Fruit fly (Drosophila melanogaster) whole organism, embryonic: ENCODE measurements around the gene pes.
A peak's percentile ranks its signal among the peaks of the same experiment; 100 is the strongest.

Source experiments
- Abd-B ChIP-seq: fragments of 200-800 bp; sonication (Bioruptor generic); optimal IDR thresholded peaks from 2 replicates; lab custom pipeline; 2018; ENCODE audit warnings: missing biosample characterization, mild to moderate bottlenecking, missing genetic modification characterization, moderate library complexity
- BtbVII ChIP-seq: fragments of 200-800 bp; sonication (Bioruptor generic); optimal IDR thresholded peaks from 3 replicates; lab custom pipeline; 2017; ENCODE audit warnings: missing biosample characterization, mild to moderate bottlenecking, missing genetic modification characterization
- CG1024 ChIP-seq: fragments of 200-800 bp; sonication (Bioruptor generic); IDR thresholded peaks from 2 replicates; pipeline ENCODE4 v1.3.6; 2022; ENCODE audit warnings: missing biosample characterization, missing genetic modification characterization
- CG12769 ChIP-seq: fragments of 200-800 bp; sonication (Bioruptor generic); optimal IDR thresholded peaks from 2 replicates; lab custom pipeline; 2019; ENCODE audit warnings: missing biosample characterization, mild to moderate bottlenecking, missing genetic modification characterization, moderate library complexity
- CG13123 ChIP-seq: fragments of 200-800 bp; sonication (Bioruptor generic); optimal IDR thresholded peaks from 2 replicates; lab custom pipeline; 2016; ENCODE audit warnings: missing biosample characterization, missing genetic modification characterization
- CG13296 ChIP-seq: fragments of 200-800 bp; sonication (Bioruptor generic); optimal IDR thresholded peaks from 3 replicates; lab custom pipeline; 2018; ENCODE audit warnings: missing biosample characterization, mild to moderate bottlenecking, missing genetic modification characterization
- CG14441 ChIP-seq: fragments of 200-800 bp; sonication (Bioruptor generic); IDR thresholded peaks from 2 replicates; pipeline ENCODE4 v1.3.6; 2022; ENCODE audit warnings: missing biosample characterization, missing genetic modification characterization
- CG14860 ChIP-seq: fragments of 200-800 bp; sonication (Bioruptor generic); IDR thresholded peaks from 3 replicates; pipeline ENCODE4 v1.3.6; 2022; ENCODE audit warnings: missing biosample characterization, missing genetic modification characterization; ENCODE audit not compliant: partially characterized antibody
- CG14965 ChIP-seq: fragments of 200-800 bp; sonication (Bioruptor generic); optimal IDR thresholded peaks from 2 replicates; lab custom pipeline; 2016; ENCODE audit warnings: missing biosample characterization, missing genetic modification characterization, borderline replicate concordance
- CG17568 ChIP-seq: fragments of 200-800 bp; sonication (Bioruptor generic); optimal IDR thresholded peaks from 2 replicates; lab custom pipeline; 2018; ENCODE audit warnings: missing biosample characterization, mild to moderate bottlenecking, missing genetic modification characterization, moderate library complexity
- CG3065 ChIP-seq: fragments of 200-800 bp; sonication (Bioruptor generic); optimal IDR thresholded peaks from 2 replicates; lab custom pipeline; 2016; ENCODE audit warnings: missing biosample characterization, missing genetic modification characterization
- CG31365 ChIP-seq: fragments of 200-800 bp; sonication (Bioruptor generic); optimal IDR thresholded peaks from 2 replicates; lab custom pipeline; 2018; ENCODE audit warnings: missing biosample characterization, mild to moderate bottlenecking, missing genetic modification characterization
- CG32767 ChIP-seq: fragments of 200-800 bp; sonication (Bioruptor generic); IDR thresholded peaks from 2 replicates; pipeline ENCODE4 v1.3.6; 2022; ENCODE audit warnings: missing biosample characterization, missing genetic modification characterization
- CG42726 ChIP-seq: fragments of 200-800 bp; sonication (Bioruptor generic); IDR thresholded peaks from 2 replicates; pipeline ENCODE4 v1.3.6; 2022; ENCODE audit warnings: missing biosample characterization, missing genetic modification characterization; ENCODE audit not compliant: partially characterized antibody
- CG4854 ChIP-seq: fragments of 200-800 bp; sonication (Bioruptor generic); optimal IDR thresholded peaks from 2 replicates; lab custom pipeline; 2016; ENCODE audit warnings: missing biosample characterization, missing genetic modification characterization, inconsistent platforms
- CG6791 ChIP-seq: fragments of 200-800 bp; sonication (Bioruptor generic); IDR thresholded peaks from 3 replicates; pipeline ENCODE4 v1.3.6; 2022; ENCODE audit warnings: missing biosample characterization, missing genetic modification characterization; ENCODE audit not compliant: partially characterized antibody
- CG9437 ChIP-seq: fragments of 200-800 bp; sonication (Bioruptor generic); optimal IDR thresholded peaks from 2 replicates; lab custom pipeline; 2018; ENCODE audit warnings: missing biosample characterization, mild to moderate bottlenecking, missing genetic modification characterization
- CG9609 ChIP-seq: fragments of 200-800 bp; sonication (Bioruptor generic); optimal IDR thresholded peaks from 3 replicates; lab custom pipeline; 2016; ENCODE audit warnings: missing biosample characterization, missing genetic modification characterization
- CG9932 ChIP-seq: fragments of 200-800 bp; sonication (Bioruptor generic); IDR thresholded peaks from 2 replicates; pipeline ENCODE4 v1.3.6; 2022; ENCODE audit warnings: missing biosample characterization, missing genetic modification characterization
- CrebB ChIP-seq: fragments of 200-800 bp; sonication (Bioruptor generic); optimal IDR thresholded peaks from 3 replicates; lab custom pipeline; 2018; ENCODE audit warnings: missing biosample characterization, mild to moderate bottlenecking, missing genetic modification characterization
- Doc3 ChIP-seq: fragments of 200-800 bp; sonication (Bioruptor generic); IDR thresholded peaks from 3 replicates; pipeline ENCODE4 v1.3.6; 2022; ENCODE audit warnings: missing biosample characterization, missing genetic modification characterization; ENCODE audit not compliant: partially characterized antibody
- Eip74EF ChIP-seq, 2 experiments: fragments of 200-800 bp in 1 of 2; fragments of >200 bp in 1 of 2; sonication (Bioruptor generic) in 1 of 2; optimal IDR thresholded peaks; 2 replicates each; lab custom pipeline; 2017 to 2019; ENCODE audit warnings: missing biosample characterization in 2 of 2, missing genetic modification characterization in 2 of 2, mild to moderate bottlenecking in 1 of 2, moderate library complexity in 1 of 2
- HmgZ ChIP-seq: fragments of 200-800 bp; sonication (Bioruptor generic); optimal IDR thresholded peaks from 2 replicates; lab custom pipeline; 2018; ENCODE audit warnings: missing biosample characterization, mild to moderate bottlenecking, missing genetic modification characterization
- PHDP ChIP-seq: fragments of 200-800 bp; sonication (Bioruptor generic); optimal IDR thresholded peaks from 3 replicates; lab custom pipeline; 2018; ENCODE audit warnings: missing biosample characterization, mild to moderate bottlenecking, missing genetic modification characterization, moderate library complexity
- Spps ChIP-seq: fragments of 200-800 bp; sonication (Bioruptor generic); optimal IDR thresholded peaks from 2 replicates; lab custom pipeline; 2018; ENCODE audit warnings: missing biosample characterization, mild to moderate bottlenecking, missing genetic modification characterization
- Trl ChIP-seq, 3 experiments: fragments of >200 bp in 2 of 3; fragments of 200-800 bp in 1 of 3; sonication (Bioruptor generic) in 1 of 3; optimal IDR thresholded peaks; 2 replicates in 1 of 3; 3 replicates in 2 of 3; lab custom pipeline; 2016 to 2017; ENCODE audit warnings: missing biosample characterization in 1 of 3, missing genetic modification characterization in 1 of 3
- ab ChIP-seq: fragments of 200-800 bp; sonication (Bioruptor generic); optimal IDR thresholded peaks from 2 replicates; lab custom pipeline; 2016; ENCODE audit warnings: missing biosample characterization, missing genetic modification characterization
- abd-A ChIP-seq: fragments of 200-800 bp; sonication (Bioruptor generic); optimal IDR thresholded peaks from 3 replicates; lab custom pipeline; 2019; ENCODE audit warnings: missing biosample characterization, mild to moderate bottlenecking, missing genetic modification characterization, moderate library complexity
- dan ChIP-seq: fragments of 200-800 bp; sonication (Bioruptor generic); IDR thresholded peaks from 2 replicates; pipeline ENCODE4 v1.3.6; 2022; ENCODE audit warnings: missing biosample characterization, missing genetic modification characterization
- dmrt11E ChIP-seq: fragments of 200-800 bp; sonication (Bioruptor generic); optimal IDR thresholded peaks from 3 replicates; lab custom pipeline; 2018; ENCODE audit warnings: missing biosample characterization, mild to moderate bottlenecking, missing genetic modification characterization, moderate library complexity
- dpn ChIP-seq, 2 experiments: fragments of 200-800 bp; sonication (Bioruptor generic); optimal IDR thresholded peaks; 3 replicates each; lab custom pipeline; 2016; ENCODE audit warnings: missing biosample characterization in 2 of 2, missing genetic modification characterization in 2 of 2
- eve ChIP-seq, 2 experiments: fragments of >200 bp; optimal IDR thresholded peaks; 2 replicates each; lab custom pipeline; 2017; ENCODE audit warnings: missing biosample characterization in 2 of 2, missing genetic modification characterization in 2 of 2
- gcm ChIP-seq: fragments of 200-800 bp; sonication (Bioruptor generic); optimal IDR thresholded peaks from 2 replicates; lab custom pipeline; 2019; ENCODE audit warnings: missing biosample characterization, mild to moderate bottlenecking, missing genetic modification characterization, moderate library complexity
- grau ChIP-seq: fragments of 200-800 bp; optimal IDR thresholded peaks from 3 replicates; lab custom pipeline; 2019; ENCODE audit warnings: missing biosample characterization, mild to moderate bottlenecking, missing genetic modification characterization, moderate library complexity
- ind ChIP-seq: fragments of 200-800 bp; sonication (Bioruptor generic); optimal IDR thresholded peaks from 3 replicates; lab custom pipeline; 2016; ENCODE audit warnings: missing biosample characterization, missing genetic modification characterization
- inv ChIP-seq: fragments of 200-800 bp; sonication (Bioruptor generic); IDR thresholded peaks from 2 replicates; pipeline ENCODE4 v1.3.6; 2022; ENCODE audit warnings: missing biosample characterization, missing genetic modification characterization; ENCODE audit not compliant: partially characterized antibody
- jumu ChIP-seq: fragments of 200-800 bp; sonication (Bioruptor generic); optimal IDR thresholded peaks from 3 replicates; lab custom pipeline; 2016; ENCODE audit warnings: missing biosample characterization, missing genetic modification characterization
- nmo ChIP-seq: fragments of 200-800 bp; sonication (Bioruptor generic); optimal IDR thresholded peaks from 2 replicates; lab custom pipeline; 2018; ENCODE audit warnings: missing biosample characterization, mild to moderate bottlenecking, missing genetic modification characterization, moderate library complexity
- p53 ChIP-seq: fragments of 200-800 bp; sonication (Bioruptor generic); optimal IDR thresholded peaks from 2 replicates; lab custom pipeline; 2016; ENCODE audit warnings: missing biosample characterization, missing genetic modification characterization
- pum ChIP-seq: fragments of 200-800 bp; sonication (Bioruptor generic); optimal IDR thresholded peaks from 2 replicates; lab custom pipeline; 2016; ENCODE audit warnings: missing biosample characterization, missing genetic modification characterization
- ranshi ChIP-seq: fragments of 200-800 bp; sonication (Bioruptor generic); IDR thresholded peaks from 2 replicates; pipeline ENCODE4 v1.3.6; 2022; ENCODE audit warnings: missing biosample characterization, missing genetic modification characterization
- repo ChIP-seq: fragments of 200-800 bp; sonication (Bioruptor generic); optimal IDR thresholded peaks from 2 replicates; lab custom pipeline; 2016; ENCODE audit warnings: missing biosample characterization, missing genetic modification characterization
- ro ChIP-seq: fragments of 200-800 bp; sonication (Bioruptor generic); IDR thresholded peaks from 2 replicates; pipeline ENCODE4 v1.3.6; 2022; ENCODE audit warnings: missing biosample characterization, missing genetic modification characterization
- schlank ChIP-seq: fragments of 200-800 bp; sonication (Bioruptor generic); optimal IDR thresholded peaks from 2 replicates; lab custom pipeline; 2018; ENCODE audit warnings: missing biosample characterization, mild to moderate bottlenecking, missing genetic modification characterization
- twi ChIP-seq: fragments of 200-800 bp; optimal IDR thresholded peaks from 2 replicates; lab custom pipeline; 2019; ENCODE audit warnings: missing biosample characterization, mild to moderate bottlenecking, missing genetic modification characterization, moderate library complexity
- vfl ChIP-seq: fragments of 200-800 bp; sonication (Bioruptor generic); optimal IDR thresholded peaks from 2 replicates; lab custom pipeline; 2016; ENCODE audit warnings: missing biosample characterization, missing genetic modification characterization
- wdn ChIP-seq: fragments of 200-800 bp; sonication (Bioruptor generic); IDR thresholded peaks from 2 replicates; pipeline ENCODE4 v1.3.6; 2022; ENCODE audit warnings: missing biosample characterization, missing genetic modification characterization

pes gene

DNA sequence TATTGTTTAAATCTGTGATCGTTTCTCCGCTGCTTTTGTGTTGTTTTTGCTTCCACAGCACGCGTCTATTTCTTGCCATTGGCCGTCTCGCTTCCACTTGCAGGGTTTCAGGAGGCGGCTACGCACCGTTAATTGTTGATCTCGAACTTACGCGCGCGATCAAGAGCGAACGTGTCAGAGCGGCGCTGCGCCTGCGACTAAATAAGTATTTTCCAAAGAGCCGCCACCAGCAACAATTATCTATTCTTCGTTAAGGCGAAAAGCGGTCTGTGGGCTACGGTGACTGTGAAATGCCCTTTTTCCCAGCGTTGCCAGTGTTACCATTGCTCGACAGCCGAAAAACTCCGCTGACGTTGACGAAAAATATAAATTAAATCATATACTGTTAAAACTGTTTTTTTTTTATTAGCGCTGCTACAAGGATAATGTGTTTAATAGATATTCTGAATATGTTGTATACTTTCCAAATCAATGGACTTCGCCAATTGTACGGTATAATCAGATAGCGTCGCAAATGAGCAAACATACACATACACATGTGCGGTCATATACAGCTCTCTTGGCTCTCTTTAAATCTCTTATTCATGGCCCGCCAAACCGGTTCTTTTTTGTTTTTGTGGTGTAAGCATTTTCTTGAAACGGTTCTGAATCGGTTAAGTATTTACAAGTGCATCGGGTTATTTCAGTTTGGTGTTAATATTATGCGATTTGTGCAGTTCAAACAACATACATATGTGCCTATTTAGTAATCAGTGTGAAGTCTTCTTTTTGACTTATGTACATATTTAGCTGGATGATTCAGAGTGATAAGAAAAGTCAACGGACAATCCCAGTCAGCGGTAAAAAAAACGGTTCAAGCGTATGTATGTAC lies at the start of gene pes (continued):
- TF ChIP-seq Trl (optimal IDR thresholded peaks at IDR 0.05; lab: Kevin White, UChicago) (peak; percentile 78 to 93), Trl (GFP tag; optimal IDR thresholded peaks at IDR 0.05; lab: Kevin White, UChicago) (peak; percentile 92), CG12769 (tag; lab: Kevin White, UChicago) (peak; percentile 50), Doc3 (GFP tag; lab: Robert Waterston, UW) (no peak), CG9437 (GFP tag; lab: Kevin White, UChicago) (peak; percentile 52), CG1024 (peak; percentile 56; the same call in 1 of the 2 replicates), gcm (GFP tag; lab: Kevin White, UChicago) (no peak), CG14441 (GFP tag; lab: Robert Waterston, UW) (peak; percentile 91), p53 (GFP tag; lab: Kevin White, UChicago) (peak; percentile 97), inv (GFP tag; lab: Robert Waterston, UW) (peak; percentile 43; the same call in 1 of the 2 replicates), CG3065 (GFP tag; lab: Kevin White, UChicago) (no peak), CG13296 (GFP tag; lab: Kevin White, UChicago) (peak; percentile 96), CG14860 (no peak), CG31365 (tag; lab: Kevin White, UChicago) (peak; percentile 75), PHDP (peak; percentile 4), CG42726 (GFP tag; lab: Robert Waterston, UW) (peak; percentile 55), twi (tag; lab: Kevin White, UChicago) (peak; percentile 65), CG9932 (GFP tag; lab: Robert Waterston, UW) (peak; percentile 81), pum (GFP tag; lab: Kevin White, UChicago) (peak; percentile 88), ranshi (GFP tag; lab: Robert Waterston, UW) (peak; percentile 93), abd-A (peak; percentile 94), vfl (GFP tag; lab: Kevin White, UChicago) (peak; percentile 71), Abd-B (GFP tag; lab: Kevin White, UChicago) (peak; percentile 95), CG4854 (peak; percentile 81), nmo (GFP tag; lab: Kevin White, UChicago) (peak; percentile 96), jumu (peak; percentile 89), Eip74EF (GFP tag; optimal IDR thresholded peaks at IDR 0.05; lab: Kevin White, UChicago) (peak in 1 of 2 experiments; percentile 92), BtbVII (GFP tag; lab: Kevin White, UChicago) (peak; percentile 96), HmgZ (tag; lab: Kevin White, UChicago) (peak; percentile 41), dpn (GFP tag; optimal IDR thresholded peaks at IDR 0.05; lab: Kevin White, UChicago) (peak; percentile 88 to 91), ro (GFP tag; lab: Robert Waterston, UW) (no peak), CG13123 (peak; percentile 52), schlank (tag; lab: Kevin White, UChicago) (peak; percentile 76), dmrt11E (tag; lab: Kevin White, UChicago) (peak; percentile 81), Spps (tag; lab: Kevin White, UChicago) (peak; percentile 74), CG32767 (peak; percentile 88), ind (peak; percentile 93), CG9609 (GFP tag; lab: Kevin White, UChicago) (no peak), dan (GFP tag; lab: Robert Waterston, UW) (peak; percentile 88; the same call in 1 of the 2 replicates), CrebB (tag; lab: Kevin White, UChicago) (peak; percentile 24), grau (tag; lab: Kevin White, UChicago) (peak; percentile 80), repo (GFP tag; lab: Kevin White, UChicago) (peak; percentile 70), wdn (peak; percentile 88), ab (GFP tag; lab: Kevin White, UChicago) (no peak), eve (GFP tag; optimal IDR thresholded peaks at IDR 0.05; lab: Kevin White, UChicago) (peak in 1 of 2 experiments; percentile 95), CG17568 (GFP tag; lab: Kevin White, UChicago) (peak; percentile 36), CG14965 (GFP tag; lab: Kevin White, UChicago) (no peak), CG6791 (GFP tag; lab: Robert Waterston, UW) (peak; percentile 57; the same call in 2 of the 3 replicates)
